Fruit fly (Drosophila melanogaster): ENCODE data around the gene CG34382.

CG34382 gene

DNA sequence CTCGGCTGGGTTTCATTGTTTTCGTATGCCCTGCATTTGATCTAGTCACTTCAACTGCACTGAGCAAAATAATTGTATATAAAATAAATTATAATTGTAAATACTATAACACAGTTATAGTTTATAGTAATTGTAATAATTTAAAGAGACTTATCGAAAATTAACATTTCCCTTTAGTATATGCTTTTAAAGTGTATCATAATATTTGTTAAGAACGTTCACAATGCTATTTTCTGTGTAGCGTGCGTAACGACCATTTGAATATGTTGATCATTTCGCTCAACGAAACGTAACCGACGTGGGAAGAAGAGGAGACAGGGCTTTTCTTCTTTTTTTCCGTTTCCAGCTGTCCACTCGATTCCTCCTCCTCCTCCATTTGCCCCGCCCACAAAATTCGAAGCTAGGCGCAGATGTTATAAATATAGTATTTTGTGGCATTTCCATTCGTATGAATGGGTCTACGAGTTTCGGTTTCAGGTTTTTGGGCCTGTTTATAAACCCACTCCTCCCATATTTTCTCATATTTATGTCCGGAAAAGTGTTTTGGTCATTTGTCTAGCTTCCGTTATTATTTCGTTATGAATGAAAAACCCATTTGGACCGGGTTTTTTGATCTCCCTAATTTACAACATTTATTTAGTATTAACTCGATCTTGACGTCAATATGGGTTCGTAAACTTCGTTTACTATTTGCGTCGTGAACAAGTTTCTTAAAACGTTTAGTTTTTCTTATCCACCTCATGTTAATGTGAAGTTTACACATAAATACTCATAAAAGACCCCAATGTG, 22.2 kb upstream of the CG34382 start (continued):
- TF ChIP-seq Hr78 (GFP tag; optimal IDR thresholded peaks at IDR 0.05) (peak in 1 of 2 experiments; percentile 74), psq (GFP tag; optimal IDR thresholded peaks at IDR 0.05) (peak; percentile 70), Atf3 (GFP tag; optimal IDR thresholded peaks at IDR 0.05) (no peak), CG30431 (GFP tag; optimal IDR thresholded peaks at IDR 0.05) (peak; percentile 75), dati (GFP tag; IDR thresholded peaks at IDR 0.05) (no peak), B-H1 (GFP tag; IDR thresholded peaks at IDR 0.05) (peak; percentile 59; the same call in 2 of the 3 replicates), otp (GFP tag; IDR thresholded peaks at IDR 0.05) (peak; percentile 61; the same call in 2 of the 3 replicates), CG6175 (GFP tag; IDR thresholded peaks at IDR 0.05) (0 out of 3 replicates have a peak, but pooled peaks have one; percentile 6), pros (GFP tag; optimal IDR thresholded peaks at IDR 0.05) (no peak), CG16779 (GFP tag; IDR thresholded peaks at IDR 0.05) (no peak), Lim3 (GFP tag; IDR thresholded peaks at IDR 0.05) (0 out of 2 replicates have a peak, but pooled peaks have one; percentile 42), Ets97D (GFP tag; optimal IDR thresholded peaks at IDR 0.05) (no peak), CG15601 (tag; optimal IDR thresholded peaks at IDR 0.05) (peak; percentile 88), ATbp (GFP tag; optimal IDR thresholded peaks at IDR 0.05) (peak; percentile 81), tio (GFP tag; optimal IDR thresholded peaks at IDR 0.05) (no peak), Med (GFP tag) (peak; percentile 70), CG11695 (GFP tag; IDR thresholded peaks at IDR 0.05) (peak; percentile 87), zfh2 (GFP tag; optimal IDR thresholded peaks at IDR 0.05) (no peak), CG2678 (tag; optimal IDR thresholded peaks at IDR 0.05) (peak; percentile 90), repo (GFP tag; optimal IDR thresholded peaks at IDR 0.05) (no peak), CG2875 (GFP tag; optimal IDR thresholded peaks at IDR 0.05) (peak; percentile 78), CG13424 (tag; optimal IDR thresholded peaks at IDR 0.05) (peak; percentile 86), TFAM (GFP tag; optimal IDR thresholded peaks at IDR 0.05) (peak; percentile 57), sisA (GFP tag; IDR thresholded peaks at IDR 0.05) (peak; percentile 85), CG2199 (GFP tag; IDR thresholded peaks at IDR 0.05) (no peak; the same call in 2 of the 3 replicates), her (GFP tag; optimal IDR thresholded peaks at IDR 0.05) (no peak), ap (GFP tag; IDR thresholded peaks at IDR 0.05) (peak; percentile 76), yki (optimal IDR thresholded peaks at IDR 0.05) (no peak), CG8765 (GFP tag; IDR thresholded peaks at IDR 0.05) (peak; percentile 80), phol (tag; optimal IDR thresholded peaks at IDR 0.05) (peak; percentile 92), ssp (GFP tag; IDR thresholded peaks at IDR 0.05) (peak; percentile 74), CG2129 (GFP tag; IDR thresholded peaks at IDR 0.05; ENCODE audit: partially characterized antibody) (no peak), zen2 (GFP tag; IDR thresholded peaks at IDR 0.05; ENCODE audit: partially characterized antibody) (no peak), C15 (GFP tag; IDR thresholded peaks at IDR 0.05) (no peak), CG15073 (GFP tag; optimal IDR thresholded peaks at IDR 0.05) (no peak), CG32767 (GFP tag; IDR thresholded peaks at IDR 0.05) (peak; percentile 82), Myb (GFP tag; optimal IDR thresholded peaks at IDR 0.05) (no peak), E2f2 (GFP tag; IDR thresholded peaks at IDR 0.05) (peak; percentile 37), kay (GFP tag; optimal IDR thresholded peaks at IDR 0.05) (peak; percentile 33), ac (GFP tag; optimal IDR thresholded peaks at IDR 0.05) (peak; percentile 80), pita (GFP tag; optimal IDR thresholded peaks at IDR 0.05) (no peak), vvl (GFP tag; IDR thresholded peaks at IDR 0.05) (peak; percentile 94), dpn (GFP tag; optimal IDR thresholded peaks at IDR 0.05) (peak in 1 of 2 experiments; percentile 61), Dfd (GFP tag; optimal IDR thresholded peaks at IDR 0.05) (no peak), emc (GFP tag; optimal IDR thresholded peaks at IDR 0.05) (no peak), Oli (tag; optimal IDR thresholded peaks at IDR 0.05) (peak; percentile 82), odd (GFP tag; optimal IDR thresholded peaks at IDR 0.05) (peak; percentile 59), Antp (GFP tag; optimal IDR thresholded peaks at IDR 0.05) (no peak), NK7.1 (GFP tag; optimal IDR thresholded peaks at IDR 0.05) (no peak), CG1792 (GFP tag; optimal IDR thresholded peaks at IDR 0.05) (no peak)
